Fruit fly (Drosophila melanogaster): ENCODE data around the gene mri.
A peak's percentile ranks its signal among the peaks of the same experiment; 100 is the strongest.

Gene mri

DNA sequence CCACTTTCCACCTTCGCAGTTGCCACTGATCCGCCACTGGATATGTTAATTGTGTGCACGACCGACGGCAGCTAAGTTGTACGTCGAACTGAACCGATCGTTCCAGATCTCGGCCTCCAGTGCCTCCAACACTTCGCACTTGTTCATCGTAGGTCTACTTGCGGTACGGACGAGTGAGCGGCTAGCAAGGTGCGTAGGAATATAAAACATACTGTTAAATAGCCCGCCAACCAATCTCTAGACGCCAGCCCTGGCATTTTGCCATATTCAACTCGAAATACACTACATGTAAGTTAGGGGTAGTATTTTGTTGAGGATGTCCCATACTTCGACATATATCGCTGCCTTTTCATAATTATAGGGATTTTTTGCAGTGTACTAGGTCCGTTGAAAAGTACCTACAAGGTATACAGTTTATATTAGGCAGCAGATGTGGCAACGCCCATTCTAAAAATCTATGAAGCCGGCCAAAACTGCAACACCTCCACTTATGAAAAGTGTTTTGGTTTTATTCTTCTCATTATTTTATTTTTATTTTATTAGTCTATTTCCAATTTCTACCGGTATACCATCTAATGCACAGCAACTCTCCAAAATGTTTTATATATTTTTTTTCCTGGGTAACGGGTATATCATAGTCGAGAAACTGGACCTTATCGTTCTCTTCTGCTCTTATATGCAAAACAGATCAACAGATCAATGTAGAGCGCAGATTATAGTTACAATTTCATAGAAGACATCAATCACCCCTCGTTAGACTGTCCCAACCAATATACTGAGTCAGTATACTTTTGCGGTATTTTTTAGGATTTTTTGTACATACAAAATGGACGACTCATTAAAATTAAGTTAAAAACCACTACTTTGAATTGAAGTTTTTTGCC lies 23.3 kb downstream of the mri start, which contains the start of the genes pyx and CG33229 (continued):
- TF ChIP-seq Blimp-1 (GFP tag; optimal IDR thresholded peaks at IDR 0.05) (peak; percentile 65), cyc (GFP tag; optimal IDR thresholded peaks at IDR 0.05) (peak; percentile 89), Sox102F (GFP tag; optimal IDR thresholded peaks at IDR 0.05) (peak; percentile 74), CG34406 (GFP tag; optimal IDR thresholded peaks at IDR 0.05) (peak; percentile 75), fd59A (GFP tag; optimal IDR thresholded peaks at IDR 0.05) (peak; percentile 64), Hr39 (GFP tag; optimal IDR thresholded peaks at IDR 0.05) (peak; percentile 89), Eip75B (GFP tag; optimal IDR thresholded peaks at IDR 0.05) (peak; percentile 79), Hr4 (GFP tag; optimal IDR thresholded peaks at IDR 0.05) (peak; percentile 92), achi (GFP tag; optimal IDR thresholded peaks at IDR 0.05) (peak; percentile 78), CG11902 (GFP tag; optimal IDR thresholded peaks at IDR 0.05) (peak; percentile 81), Hr38 (GFP tag; optimal IDR thresholded peaks at IDR 0.05) (no peak), CG16779 (tag; optimal IDR thresholded peaks at IDR 0.05) (no peak), Gug (GFP tag; IDR thresholded peaks at IDR 0.05) (peak; percentile 66), Ets21C (GFP tag; optimal IDR thresholded peaks at IDR 0.05) (peak; percentile 86)

DNA sequence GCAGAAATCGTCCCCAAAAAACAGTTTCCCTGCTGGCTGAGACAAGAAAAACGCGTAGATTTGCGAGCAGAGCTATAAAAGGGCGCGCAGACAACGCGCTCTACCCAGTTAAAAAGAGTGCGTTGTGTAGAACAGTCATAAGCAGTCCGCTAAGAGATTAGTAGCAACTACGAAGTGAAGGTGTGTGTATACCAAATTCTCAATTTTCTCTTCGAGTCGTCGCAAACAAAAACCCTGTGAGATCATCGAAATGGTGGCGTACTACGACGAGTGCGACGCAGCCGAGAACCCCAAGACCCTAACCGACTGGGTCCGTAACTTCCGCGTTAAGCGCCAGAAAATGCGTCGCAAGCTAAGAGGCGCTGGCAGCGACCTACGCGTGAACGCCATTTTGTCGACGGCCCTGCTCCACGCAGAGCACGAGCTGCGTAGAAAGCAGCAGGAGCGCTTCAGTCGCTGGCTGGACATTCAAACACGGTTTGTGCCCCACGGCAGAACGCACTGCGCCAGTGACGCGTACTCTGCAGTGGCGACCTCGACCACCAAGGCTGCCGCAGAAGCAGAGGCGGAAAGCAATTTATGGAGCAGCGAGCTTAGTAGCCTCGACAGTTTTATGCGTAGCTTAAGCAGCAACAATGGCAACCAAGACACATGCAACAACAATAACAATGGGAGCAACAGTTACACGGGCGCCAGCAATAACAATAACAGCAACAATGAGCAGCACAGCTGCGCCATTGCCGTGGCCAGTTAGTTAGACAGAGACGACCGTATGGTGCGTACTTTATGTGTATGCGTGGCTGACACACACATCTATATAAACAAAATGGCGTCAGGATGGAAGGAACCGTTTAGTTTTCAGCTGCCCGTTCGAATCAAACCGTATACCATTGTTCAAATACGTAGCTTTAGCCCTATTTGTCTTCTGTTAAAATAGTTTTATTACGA lies 24.3 kb downstream of the mri start:
- TF ChIP-seq Eip75B (GFP tag; optimal IDR thresholded peaks at IDR 0.05): no peak
- peak; percentile 8; the same call in 1 of the 2 replicates for TF ChIP-seq CG15336 (GFP tag; IDR thresholded peaks at IDR 0.05)
- TF ChIP-seq dsx (GFP tag; optimal IDR thresholded peaks at IDR 0.05; ENCODE audit: poor library complexity, severe bottlenecking): peak; percentile 63
- no peak for TF ChIP-seq dac (GFP tag; optimal IDR thresholded peaks at IDR 0.05)
- TF ChIP-seq svp (GFP tag): peak; percentile 80
- TF ChIP-seq CG1621 (tag; optimal IDR thresholded peaks at IDR 0.05): peak; percentile 62
- peak; percentile 71 for TF ChIP-seq Sox14 (GFP tag; optimal IDR thresholded peaks at IDR 0.05)
- TF ChIP-seq achi (GFP tag; optimal IDR thresholded peaks at IDR 0.05): no peak
- peak; percentile 4 for TF ChIP-seq fkh (GFP tag; optimal IDR thresholded peaks at IDR 0.05)
- peak; percentile 41 for TF ChIP-seq CG9139 (GFP tag; optimal IDR thresholded peaks at IDR 0.05)
- no peak for TF ChIP-seq CG4318 (GFP tag; optimal IDR thresholded peaks at IDR 0.05)
- peak; percentile 59 for TF ChIP-seq Eip78C (GFP tag)
- TF ChIP-seq CG8119 (GFP tag; IDR thresholded peaks at IDR 0.05): 0 out of 3 replicates have a peak, but pooled peaks have one; percentile 23
- peak; percentile 26 for TF ChIP-seq CG7368 (GFP tag; optimal IDR thresholded peaks at IDR 0.05)
- TF ChIP-seq vri (GFP tag; optimal IDR thresholded peaks at IDR 0.05): peak; percentile 41
- no peak for TF ChIP-seq CG11902 (GFP tag; optimal IDR thresholded peaks at IDR 0.05)
- TF ChIP-seq CG3919 (GFP tag; optimal IDR thresholded peaks at IDR 0.05): no peak
- no peak for TF ChIP-seq Ets96B (tag; optimal IDR thresholded peaks at IDR 0.05)
- TF ChIP-seq CG8319 (GFP tag; optimal IDR thresholded peaks at IDR 0.05): no peak
- no peak for TF ChIP-seq CG34406 (GFP tag; optimal IDR thresholded peaks at IDR 0.05)
- TF ChIP-seq CG6808 (GFP tag; optimal IDR thresholded peaks at IDR 0.05): peak; percentile 2
- TF ChIP-seq CG8632 (GFP tag; optimal IDR thresholded peaks at IDR 0.05): peak; percentile 1
- TF ChIP-seq net (GFP tag; optimal IDR thresholded peaks at IDR 0.05): no peak
- peak; percentile 42; the same call in 2 of the 3 replicates for TF ChIP-seq eg (GFP tag; IDR thresholded peaks at IDR 0.05)
- peak; percentile 1 for TF ChIP-seq Met (GFP tag; optimal IDR thresholded peaks at IDR 0.05)
- no peak for TF ChIP-seq fd85E (GFP tag; optimal IDR thresholded peaks at IDR 0.05)
- peak; percentile 15 for TF ChIP-seq topi (GFP tag; optimal IDR thresholded peaks at IDR 0.05)
- TF ChIP-seq CG6163 (GFP tag; IDR thresholded peaks at IDR 0.05): peak; percentile 39; the same call in 1 of the 3 replicates
- no peak for TF ChIP-seq Sox15 (GFP tag; optimal IDR thresholded peaks at IDR 0.05)

Measured in whole organism, prepupa.